Fruit fly (Drosophila melanogaster): Measurements from ENCODE around the gene PCID2.
A peak's percentile ranks its signal among the peaks of the same experiment; 100 is the strongest.

PCID2 gene

DNA sequence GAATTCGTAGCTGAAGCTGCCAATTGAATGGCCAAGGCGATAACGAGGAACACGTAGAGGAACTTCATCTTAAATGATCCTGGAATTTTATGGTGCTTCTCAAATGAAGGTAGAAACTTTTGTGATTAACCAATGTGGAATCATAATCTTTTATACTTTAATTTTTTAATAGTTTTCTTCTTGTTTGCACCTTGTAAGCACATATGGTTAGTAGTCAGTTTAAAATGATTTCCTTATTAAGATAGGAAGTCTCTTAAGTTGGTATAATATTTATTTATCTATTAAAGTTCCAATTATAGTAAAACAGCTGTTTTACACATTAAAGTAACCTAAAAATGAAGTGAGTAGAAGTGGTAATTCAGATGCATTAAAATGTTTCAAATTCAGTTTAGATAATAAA, 45.3 kb upstream of the PCID2 start, which contains the start of gene CG43391:
Gene CG43391, minus strand, starts transcription at position 101 of the 400 bp plus-strand sequence.
- no peak for TF ChIP-seq CG1621 (tag; optimal IDR thresholded peaks at IDR 0.05)
- TF ChIP-seq OdsH (GFP tag; optimal IDR thresholded peaks at IDR 0.05), result no peak
- no peak for TF ChIP-seq achi (GFP tag; optimal IDR thresholded peaks at IDR 0.05)
- no peak for TF ChIP-seq vri (GFP tag; optimal IDR thresholded peaks at IDR 0.05)
- TF ChIP-seq CG6276 (GFP tag; optimal IDR thresholded peaks at IDR 0.05), result no peak
- no peak for TF ChIP-seq salr (GFP tag; optimal IDR thresholded peaks at IDR 0.05)
- no peak for TF ChIP-seq Hr39 (GFP tag; optimal IDR thresholded peaks at IDR 0.05)

DNA sequence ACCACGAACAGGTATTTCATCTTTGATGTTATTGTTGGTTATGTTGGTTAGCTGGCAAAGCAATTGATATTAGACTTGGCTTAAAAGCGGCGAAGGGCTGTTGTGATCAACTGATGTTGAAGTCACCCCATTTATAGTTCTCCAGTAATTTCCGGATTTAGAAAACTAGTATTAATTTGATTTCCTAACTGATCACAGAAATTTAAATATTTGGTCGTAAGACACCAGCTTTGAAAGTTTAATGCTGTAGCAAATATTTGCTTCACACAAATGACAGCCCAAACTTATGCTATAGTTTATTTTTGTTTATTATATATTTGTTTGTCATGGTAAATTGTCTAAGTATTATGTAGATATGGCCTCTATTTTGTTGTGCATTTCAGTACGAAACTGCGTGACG, 44.1 kb upstream of the PCID2 start, which contains the start of gene CG33269:
Gene CG33269, minus strand, starts transcription at position 101 of the 400 bp plus-strand sequence.
- TF ChIP-seq CG7368 (GFP tag; optimal IDR thresholded peaks at IDR 0.05) (no peak), Sox14 (GFP tag; optimal IDR thresholded peaks at IDR 0.05) (no peak), CG34406 (GFP tag; optimal IDR thresholded peaks at IDR 0.05) (no peak), CG6792 (GFP tag; optimal IDR thresholded peaks at IDR 0.05) (no peak), CG6808 (GFP tag; optimal IDR thresholded peaks at IDR 0.05) (no peak), Sox102F (GFP tag; optimal IDR thresholded peaks at IDR 0.05) (no peak), Smox (GFP tag; optimal IDR thresholded peaks at IDR 0.05) (no peak), salr (GFP tag; optimal IDR thresholded peaks at IDR 0.05) (no peak)

DNA sequence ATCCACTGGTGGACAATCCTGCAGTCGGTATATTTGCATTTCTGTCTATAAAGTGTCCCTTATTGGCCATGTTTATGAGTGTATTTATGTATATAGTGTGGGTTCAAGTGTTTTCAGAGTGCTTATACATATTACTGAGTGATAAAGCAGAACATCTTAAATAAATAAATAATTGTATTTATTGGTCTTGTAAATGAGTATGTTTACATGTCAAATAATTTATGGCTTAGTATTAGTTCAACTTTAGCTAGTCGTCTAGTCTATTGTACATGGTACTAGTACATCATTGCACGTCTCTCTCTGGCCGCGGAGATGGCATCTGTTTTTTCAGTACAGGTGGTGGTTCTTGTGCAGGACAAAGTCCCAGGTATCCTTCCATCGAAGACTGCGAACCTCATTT, 42.3 kb upstream of the PCID2 start, which contains the start of gene CG32086:
Gene CG32086, minus strand, starts transcription at position 101 of the 400 bp plus-strand sequence.
- no peak for TF ChIP-seq dac (GFP tag; optimal IDR thresholded peaks at IDR 0.05)
- TF ChIP-seq CG16779 (tag; optimal IDR thresholded peaks at IDR 0.05), result no peak
- TF ChIP-seq svp (GFP tag), result no peak
- no peak for TF ChIP-seq achi (GFP tag; optimal IDR thresholded peaks at IDR 0.05)
- no peak for TF ChIP-seq Hr4 (GFP tag; optimal IDR thresholded peaks at IDR 0.05)
- TF ChIP-seq Sox15 (GFP tag; optimal IDR thresholded peaks at IDR 0.05), result no peak
- no peak for TF ChIP-seq CG11902 (GFP tag; optimal IDR thresholded peaks at IDR 0.05)
- no peak for TF ChIP-seq Met (GFP tag; optimal IDR thresholded peaks at IDR 0.05)
- no peak for TF ChIP-seq Hr38 (GFP tag; optimal IDR thresholded peaks at IDR 0.05)
- no peak for TF ChIP-seq CG6854 (GFP tag; optimal IDR thresholded peaks at IDR 0.05)
- TF ChIP-seq Eip93F (GFP tag; optimal IDR thresholded peaks at IDR 0.05), result no peak
- no peak for TF ChIP-seq lz (GFP tag; optimal IDR thresholded peaks at IDR 0.05)
- no peak for TF ChIP-seq Ets96B (tag; optimal IDR thresholded peaks at IDR 0.05)
- no peak for TF ChIP-seq topi (GFP tag; optimal IDR thresholded peaks at IDR 0.05)

DNA sequence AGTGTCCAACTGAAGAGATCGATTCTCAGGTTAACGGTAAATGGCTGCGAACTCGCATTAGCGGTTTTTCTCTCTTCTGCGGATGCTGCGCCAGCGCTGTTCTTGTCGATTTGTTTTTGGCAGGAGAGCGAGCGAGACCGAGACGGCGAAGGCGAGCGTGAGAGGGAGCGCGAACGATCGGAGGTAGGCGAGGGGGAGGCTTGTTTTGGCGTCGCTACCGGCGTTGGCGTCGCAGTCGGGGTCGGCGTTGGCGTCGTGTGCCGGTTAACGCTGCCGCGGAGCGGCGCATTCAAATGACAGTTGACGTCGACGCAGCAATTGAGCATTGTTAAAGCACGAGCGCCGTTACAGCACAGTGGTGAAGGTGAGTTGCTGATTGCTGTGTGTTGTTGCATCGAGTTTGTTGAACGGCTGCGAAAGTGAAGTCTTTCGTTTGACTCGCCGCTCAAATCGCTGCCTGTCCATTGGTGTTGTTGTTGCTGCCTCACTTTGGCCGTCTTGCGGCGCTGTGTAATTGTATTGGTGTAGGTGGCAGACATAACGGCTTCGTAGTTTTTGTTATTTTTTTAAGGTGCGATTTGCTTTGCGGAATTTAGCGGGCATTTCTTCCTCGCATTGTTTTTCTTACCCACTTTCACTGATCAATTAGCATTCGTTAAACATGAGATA, 39.3 kb upstream of the PCID2 start:
- TF ChIP-seq Blimp-1 (GFP tag; optimal IDR thresholded peaks at IDR 0.05) (peak; percentile 87), CG15336 (GFP tag; IDR thresholded peaks at IDR 0.05) (peak; percentile 49; the same call in 1 of the 2 replicates), CG10669 (GFP tag; optimal IDR thresholded peaks at IDR 0.05) (no peak), vri (GFP tag; optimal IDR thresholded peaks at IDR 0.05) (peak; percentile 7)

DNA sequence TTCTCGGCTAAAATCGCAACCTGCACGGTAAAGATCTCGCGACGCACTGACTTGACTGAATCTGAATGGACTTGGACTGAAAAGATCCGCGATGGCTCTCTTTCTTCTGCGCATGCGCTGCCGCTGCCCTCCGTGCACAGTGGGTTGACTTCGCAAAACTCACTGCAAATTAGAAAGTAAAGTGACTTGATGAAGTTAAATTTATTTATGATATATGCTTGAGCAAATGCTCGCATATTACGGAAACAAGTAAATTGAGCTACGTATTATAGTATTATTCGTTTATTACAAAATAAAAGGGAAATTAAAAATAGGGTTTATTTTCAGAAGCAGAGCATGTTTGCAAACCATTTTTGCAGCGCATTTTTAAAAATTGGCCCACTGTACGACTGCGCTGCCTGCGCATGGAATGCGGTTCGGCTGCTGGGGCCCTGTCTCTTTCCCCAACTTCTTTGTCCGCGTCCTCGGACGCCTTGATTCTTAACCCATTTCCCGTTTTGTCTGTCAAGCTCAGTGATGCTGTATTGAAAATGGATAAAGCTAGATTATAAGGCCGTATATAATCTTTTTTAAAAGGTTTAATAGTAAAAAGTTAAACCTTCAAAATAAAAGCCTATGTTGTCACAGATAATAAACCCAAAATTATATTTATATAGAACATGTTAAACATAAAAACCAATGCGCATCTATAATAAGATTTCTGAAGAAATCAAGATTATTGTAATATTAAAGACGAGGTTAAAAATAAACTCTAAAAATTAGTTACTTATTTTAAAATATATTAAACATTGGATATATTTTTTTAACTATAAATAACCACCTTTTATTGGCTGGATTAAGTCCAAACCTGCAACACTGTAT, 38.3 kb upstream of the PCID2 start, which contains the start of gene rt:
Gene rt, minus strand, starts transcription at position 51 of the 861 bp plus-strand sequence.
- TF ChIP-seq salr (GFP tag; optimal IDR thresholded peaks at IDR 0.05) (peak; percentile 52 to 81), Hr4 (GFP tag; optimal IDR thresholded peaks at IDR 0.05) (peak; percentile 83), Ets21C (GFP tag; optimal IDR thresholded peaks at IDR 0.05) (peak; percentile 73), fd59A (GFP tag; optimal IDR thresholded peaks at IDR 0.05) (peak; percentile 90), Sox14 (GFP tag; optimal IDR thresholded peaks at IDR 0.05) (peak; percentile 88), esn (GFP tag; optimal IDR thresholded peaks at IDR 0.05) (peak; percentile 82), fkh (GFP tag; optimal IDR thresholded peaks at IDR 0.05) (no peak), Hr38 (GFP tag; optimal IDR thresholded peaks at IDR 0.05) (no peak), Smox (GFP tag; optimal IDR thresholded peaks at IDR 0.05) (peak; percentile 78), CG15336 (GFP tag; IDR thresholded peaks at IDR 0.05) (peak; percentile 84), Ets96B (tag; optimal IDR thresholded peaks at IDR 0.05) (peak; percentile 88), fd85E (GFP tag; optimal IDR thresholded peaks at IDR 0.05) (no peak), Eip75B (GFP tag; optimal IDR thresholded peaks at IDR 0.05) (peak; percentile 85), CG1621 (tag; optimal IDR thresholded peaks at IDR 0.05) (peak; percentile 88), CG7368 (GFP tag; optimal IDR thresholded peaks at IDR 0.05) (peak; percentile 84), Sox15 (GFP tag; optimal IDR thresholded peaks at IDR 0.05) (peak; percentile 62), eg (GFP tag; IDR thresholded peaks at IDR 0.05) (peak; percentile 74; the same call in 2 of the 3 replicates), acj6 (GFP tag; optimal IDR thresholded peaks at IDR 0.05) (peak; percentile 77), svp (GFP tag) (peak; percentile 92), CG8632 (GFP tag; optimal IDR thresholded peaks at IDR 0.05) (peak; percentile 70), CG3919 (GFP tag; optimal IDR thresholded peaks at IDR 0.05) (peak; percentile 79)
